Fruit fly (Drosophila melanogaster) whole organism, embryonic: ENCODE data around the gene CG4459.
A peak's percentile ranks its signal among the peaks of the same experiment; 100 is the strongest.

ENCODE experiments used
- Abd-B ChIP-seq: fragments of 200-800 bp; sonication (Bioruptor generic); optimal IDR thresholded peaks from 2 replicates; lab custom pipeline; 2018; ENCODE audit warnings: missing biosample characterization, mild to moderate bottlenecking, missing genetic modification characterization, moderate library complexity
- Antp ChIP-seq: fragments of 200-800 bp; sonication (Bioruptor generic); optimal IDR thresholded peaks from 3 replicates; lab custom pipeline; 2016; ENCODE audit warnings: missing biosample characterization, missing genetic modification characterization
- Atf3 ChIP-seq: fragments of 200-800 bp; sonication (Bioruptor generic); optimal IDR thresholded peaks from 3 replicates; lab custom pipeline; 2016; ENCODE audit warnings: missing biosample characterization, missing genetic modification characterization
- BEAF-32 ChIP-seq: fragments of 200-800 bp; sonication (Bioruptor generic); optimal IDR thresholded peaks from 3 replicates; lab custom pipeline; 2017; ENCODE audit warnings: missing biosample characterization, missing genetic modification characterization, mild to moderate bottlenecking, moderate library complexity, missing genetic modification reagents
- CG10431 ChIP-seq: fragments of 200-800 bp; sonication (Bioruptor generic); optimal IDR thresholded peaks from 3 replicates; lab custom pipeline; 2018; ENCODE audit warnings: missing biosample characterization, mild to moderate bottlenecking, missing genetic modification characterization
- CG10462 ChIP-seq: fragments of 200-800 bp; sonication (Bioruptor generic); optimal IDR thresholded peaks from 2 replicates; lab custom pipeline; 2016; ENCODE audit warnings: missing biosample characterization, missing genetic modification characterization
- CG11456 ChIP-seq: fragments of 200-800 bp; sonication (Bioruptor generic); IDR thresholded peaks from 3 replicates; pipeline ENCODE4 v1.3.6; 2022; ENCODE audit warnings: missing biosample characterization, missing genetic modification characterization
- CG14050 ChIP-seq: fragments of 200-800 bp; sonication (Bioruptor generic); IDR thresholded peaks from 3 replicates; pipeline ENCODE4 v1.3.6; 2022; ENCODE audit warnings: missing biosample characterization, missing genetic modification characterization
- CG15479 ChIP-seq: fragments of 200-800 bp; sonication (Bioruptor generic); optimal IDR thresholded peaks from 3 replicates; lab custom pipeline; 2019; ENCODE audit warnings: missing biosample characterization, mild to moderate bottlenecking, missing genetic modification characterization, moderate library complexity
- CG15696 ChIP-seq: fragments of 200-800 bp; sonication (Bioruptor generic); optimal IDR thresholded peaks from 2 replicates; lab custom pipeline; 2019; ENCODE audit warnings: missing biosample characterization, mild to moderate bottlenecking, missing genetic modification characterization, moderate library complexity
- CG1602 ChIP-seq: fragments of 200-800 bp; sonication (Bioruptor generic); optimal IDR thresholded peaks from 3 replicates; lab custom pipeline; 2016; ENCODE audit warnings: missing biosample characterization, missing genetic modification characterization
- CG17385 ChIP-seq: fragments of 200-800 bp; sonication (Bioruptor generic); optimal IDR thresholded peaks from 3 replicates; lab custom pipeline; 2018; ENCODE audit warnings: missing biosample characterization, mild to moderate bottlenecking, missing genetic modification characterization
- CG17612 ChIP-seq: fragments of 200-800 bp; sonication (Bioruptor generic); IDR thresholded peaks from 2 replicates; pipeline ENCODE4 v1.3.6; 2022; ENCODE audit warnings: missing biosample characterization, missing genetic modification characterization
- CG3065 ChIP-seq: fragments of 200-800 bp; sonication (Bioruptor generic); optimal IDR thresholded peaks from 2 replicates; lab custom pipeline; 2016; ENCODE audit warnings: missing biosample characterization, missing genetic modification characterization
- CG33213 ChIP-seq: fragments of 200-800 bp; sonication (Bioruptor generic); optimal IDR thresholded peaks from 3 replicates; lab custom pipeline; 2016; ENCODE audit warnings: missing biosample characterization, missing genetic modification characterization
- CG34224 ChIP-seq: fragments of 200-800 bp; sonication (Bioruptor generic); IDR thresholded peaks from 3 replicates; pipeline ENCODE4 v1.3.6; 2022; ENCODE audit warnings: missing biosample characterization, missing genetic modification characterization; ENCODE audit not compliant: partially characterized antibody
- CG7786 ChIP-seq: fragments of 200-800 bp; sonication (Bioruptor generic); optimal IDR thresholded peaks from 2 replicates; lab custom pipeline; 2016; ENCODE audit warnings: missing biosample characterization, missing genetic modification characterization
- Chrac-16 ChIP-seq: fragments of 200-800 bp; sonication (Bioruptor generic); optimal IDR thresholded peaks from 3 replicates; lab custom pipeline; 2016; ENCODE audit warnings: missing biosample characterization, missing genetic modification characterization
- Dbx ChIP-seq: fragments of 200-800 bp; sonication (Bioruptor generic); IDR thresholded peaks from 3 replicates; pipeline ENCODE4 v1.3.6; 2022; ENCODE audit warnings: missing biosample characterization, missing genetic modification characterization
- Dek ChIP-seq: fragments of 200-800 bp; sonication (Bioruptor generic); optimal IDR thresholded peaks from 3 replicates; lab custom pipeline; 2019; ENCODE audit warnings: missing biosample characterization, mild to moderate bottlenecking, missing genetic modification characterization, moderate library complexity
- Doc2 ChIP-seq: fragments of 200-800 bp; sonication (Bioruptor generic); IDR thresholded peaks from 2 replicates; pipeline ENCODE4 v1.3.6; 2022; ENCODE audit warnings: missing biosample characterization, missing genetic modification characterization
- Doc3 ChIP-seq: fragments of 200-800 bp; sonication (Bioruptor generic); IDR thresholded peaks from 3 replicates; pipeline ENCODE4 v1.3.6; 2022; ENCODE audit warnings: missing biosample characterization, missing genetic modification characterization; ENCODE audit not compliant: partially characterized antibody
- Dp ChIP-seq: fragments of 200-800 bp; sonication (Bioruptor generic); optimal IDR thresholded peaks from 2 replicates; lab custom pipeline; 2018; ENCODE audit warnings: missing biosample characterization, mild to moderate bottlenecking, missing genetic modification characterization, moderate library complexity
- HHEX ChIP-seq: fragments of 200-800 bp; sonication (Bioruptor generic); optimal IDR thresholded peaks from 3 replicates; lab custom pipeline; 2017; ENCODE audit warnings: missing biosample characterization, mild to moderate bottlenecking, missing genetic modification characterization, missing genetic modification reagents
- HLH54F ChIP-seq: fragments of 200-800 bp; sonication (Bioruptor generic); optimal IDR thresholded peaks from 3 replicates; lab custom pipeline; 2016; ENCODE audit warnings: missing biosample characterization, missing genetic modification characterization
- Hr39 ChIP-seq: fragments of >200 bp; optimal IDR thresholded peaks from 2 replicates; lab custom pipeline; 2017
- MTF-1 ChIP-seq: fragments of 200-800 bp; sonication (Bioruptor generic); optimal IDR thresholded peaks from 2 replicates; lab custom pipeline; 2018; ENCODE audit warnings: missing biosample characterization, mild to moderate bottlenecking, missing genetic modification characterization, borderline replicate concordance
- Med ChIP-seq: fragments of 200-800 bp; sonication (Bioruptor generic); peaks from one replicate; lab custom pipeline; 2016; ENCODE audit warnings: missing biosample characterization, missing genetic modification characterization, mild to moderate bottlenecking, inconsistent platforms, moderate library complexity
- Oaz ChIP-seq: fragments of 200-800 bp; sonication (Bioruptor generic); IDR thresholded peaks from 2 replicates; pipeline ENCODE4 v1.3.6; 2022; ENCODE audit warnings: missing biosample characterization, missing genetic modification characterization
- Side ChIP-seq: fragments of 200-800 bp; sonication (Bioruptor generic); optimal IDR thresholded peaks from 2 replicates; lab custom pipeline; 2016; ENCODE audit warnings: missing biosample characterization, missing genetic modification characterization
- Sry-β ChIP-seq: fragments of 200-800 bp; sonication (Bioruptor generic); optimal IDR thresholded peaks from 2 replicates; lab custom pipeline; 2018; ENCODE audit warnings: missing biosample characterization, mild to moderate bottlenecking, missing genetic modification characterization, moderate library complexity
- Xbp1 ChIP-seq: fragments of 200-800 bp; sonication (Bioruptor generic); optimal IDR thresholded peaks from 3 replicates; lab custom pipeline; 2016; ENCODE audit warnings: missing biosample characterization, mild to moderate bottlenecking, missing genetic modification characterization
- Xrp1 ChIP-seq: fragments of 200-800 bp; sonication (Bioruptor generic); IDR thresholded peaks from 2 replicates; pipeline ENCODE4 v1.3.6; 2022; ENCODE audit warnings: missing biosample characterization, missing genetic modification characterization
- ap ChIP-seq: fragments of 200-800 bp; sonication (Bioruptor generic); IDR thresholded peaks from 2 replicates; pipeline ENCODE4 v1.3.6; 2022; ENCODE audit warnings: missing biosample characterization, missing genetic modification characterization
- bbx ChIP-seq: fragments of 200-800 bp; sonication (Bioruptor generic); IDR thresholded peaks from 2 replicates; pipeline ENCODE4 v1.3.6; 2022; ENCODE audit warnings: missing biosample characterization, missing genetic modification characterization; ENCODE audit not compliant: partially characterized antibody
- chinmo ChIP-seq: fragments of 200-800 bp; sonication (Bioruptor generic); IDR thresholded peaks from 4 replicates; pipeline ENCODE4 v1.3.6; 2022; ENCODE audit warnings: missing biosample characterization, missing genetic modification characterization; ENCODE audit not compliant: partially characterized antibody
- chn ChIP-seq: fragments of 200-800 bp; sonication (Bioruptor generic); optimal IDR thresholded peaks from 2 replicates; lab custom pipeline; 2016; ENCODE audit warnings: missing biosample characterization, missing genetic modification characterization
- fd64A ChIP-seq: fragments of 200-800 bp; sonication (Bioruptor generic); optimal IDR thresholded peaks from 3 replicates; lab custom pipeline; 2018; ENCODE audit warnings: missing biosample characterization, mild to moderate bottlenecking, missing genetic modification characterization
- gt ChIP-seq: fragments of 200-800 bp; sonication (Bioruptor generic); IDR thresholded peaks from 2 replicates; pipeline ENCODE4 v1.3.6; 2022; ENCODE audit warnings: missing biosample characterization, missing genetic modification characterization
- ind ChIP-seq: fragments of 200-800 bp; sonication (Bioruptor generic); optimal IDR thresholded peaks from 3 replicates; lab custom pipeline; 2016; ENCODE audit warnings: missing biosample characterization, missing genetic modification characterization
- mirr ChIP-seq: fragments of 200-800 bp; sonication (Bioruptor generic); optimal IDR thresholded peaks from 3 replicates; lab custom pipeline; 2018; ENCODE audit warnings: missing biosample characterization, mild to moderate bottlenecking, missing genetic modification characterization
- oc ChIP-seq: fragments of 200-800 bp; sonication (Bioruptor generic); optimal IDR thresholded peaks from 2 replicates; lab custom pipeline; 2018; ENCODE audit warnings: missing biosample characterization, mild to moderate bottlenecking, missing genetic modification characterization, moderate library complexity
- pan ChIP-seq, 4 experiments: fragments of >200 bp in 3 of 4; fragments of 200-800 bp in 1 of 4; sonication (Bioruptor generic) in 1 of 4; optimal IDR thresholded peaks in 3 of 4; IDR thresholded peaks in 1 of 4; 2 replicates each; pipeline versions ENCODE4 v1.3.6 to Lab custom; 2017 to 2022; ENCODE audit warnings: missing biosample characterization in 2 of 4, missing genetic modification characterization in 2 of 4, mixed read lengths in 1 of 4
- pho ChIP-seq: fragments of 200-800 bp; sonication (Bioruptor generic); optimal IDR thresholded peaks from 2 replicates; lab custom pipeline; 2016; ENCODE audit warnings: missing biosample characterization, missing genetic modification characterization
- row ChIP-seq: fragments of 200-800 bp; sonication (Bioruptor generic); IDR thresholded peaks from 3 replicates; pipeline ENCODE4 v1.3.6; 2022; ENCODE audit warnings: missing biosample characterization, missing genetic modification characterization
- seq ChIP-seq: fragments of 200-800 bp; sonication (Bioruptor generic); IDR thresholded peaks from 2 replicates; pipeline ENCODE4 v1.3.6; 2022; ENCODE audit warnings: missing biosample characterization, missing genetic modification characterization
- stwl ChIP-seq: fragments of 200-800 bp; sonication (Bioruptor generic); optimal IDR thresholded peaks from 3 replicates; lab custom pipeline; 2018; ENCODE audit warnings: missing biosample characterization, mild to moderate bottlenecking, missing genetic modification characterization, moderate library complexity
- vnd ChIP-seq: fragments of 200-800 bp; sonication (Bioruptor generic); IDR thresholded peaks from 3 replicates; pipeline ENCODE4 v1.3.6; 2022; ENCODE audit warnings: missing biosample characterization, missing genetic modification characterization; ENCODE audit not compliant: partially characterized antibody
- yki ChIP-seq: fragments of >200 bp; optimal IDR thresholded peaks from 3 replicates; lab custom pipeline; 2018
- zen ChIP-seq: fragments of 200-800 bp; sonication (Bioruptor generic); optimal IDR thresholded peaks from 3 replicates; lab custom pipeline; 2018; ENCODE audit warnings: missing biosample characterization, mild to moderate bottlenecking, missing genetic modification characterization, moderate library complexity

CG4459 gene

dm6 chr3R:19892046-19892445, 36.4 kb downstream of the CG4459 start (continued):
- TF ChIP-seq stwl (tag; lab: Kevin White, UChicago), result no peak
- peak; percentile 32 for TF ChIP-seq Dek (tag; lab: Kevin White, UChicago)
- TF ChIP-seq Doc3 (GFP tag; lab: Robert Waterston, UW), result no peak
- peak; percentile 97 for TF ChIP-seq Med (GFP tag; lab: Kevin White, UChicago)
- 0 out of 3 replicates have a peak, but pooled peaks have one; percentile 40 for TF ChIP-seq vnd (GFP tag; lab: Robert Waterston, UW)
- TF ChIP-seq Dp (GFP tag; lab: Kevin White, UChicago), result no peak
- TF ChIP-seq CG17612 (GFP tag; lab: Robert Waterston, UW), result 0 out of 2 replicates have a peak, but pooled peaks have one; percentile 51
- peak; percentile 66; the same call in 1 of the 3 replicates for TF ChIP-seq Dbx (GFP tag; lab: Robert Waterston, UW)
- peak; percentile 58 for TF ChIP-seq CG15696 (tag; lab: Kevin White, UChicago)
- TF ChIP-seq Xrp1 (GFP tag; lab: Robert Waterston, UW), result peak; percentile 80; the same call in 1 of the 2 replicates
- TF ChIP-seq row, result peak; percentile 92
- TF ChIP-seq CG1602, result peak; percentile 45
- peak; percentile 68 for TF ChIP-seq CG7786
- TF ChIP-seq chinmo (GFP tag; lab: Robert Waterston, UW), result no peak
- peak; percentile 47 for TF ChIP-seq fd64A (GFP tag; lab: Kevin White, UChicago)
- TF ChIP-seq oc, result no peak
- TF ChIP-seq Abd-B (GFP tag; lab: Kevin White, UChicago), result no peak
- 0 out of 2 replicates have a peak, but pooled peaks have one; percentile 20 for TF ChIP-seq Oaz (GFP tag; lab: Robert Waterston, UW)
- TF ChIP-seq zen, result no peak
- TF ChIP-seq MTF-1, result peak; percentile 51
- peak; percentile 49 for TF ChIP-seq mirr
- peak; percentile 44; the same call in 1 of the 2 replicates for TF ChIP-seq bbx
- peak; percentile 38 for TF ChIP-seq chn
- peak; percentile 42 for TF ChIP-seq Chrac-16 (GFP tag; lab: Kevin White, UChicago)
- no peak for TF ChIP-seq yki
- peak; percentile 82 for TF ChIP-seq CG11456 (GFP tag; lab: Robert Waterston, UW)
- TF ChIP-seq CG15479 (GFP tag; lab: Kevin White, UChicago), result no peak
- no peak for TF ChIP-seq Doc2
- TF ChIP-seq seq (GFP tag; lab: Robert Waterston, UW), result peak; percentile 71
- peak; percentile 26; the same call in 1 of the 2 replicates for TF ChIP-seq gt
- peak; percentile 14 for TF ChIP-seq pho (GFP tag; lab: Kevin White, UChicago)
- TF ChIP-seq Antp (GFP tag; lab: Kevin White, UChicago), result peak; percentile 85
- no peak for TF ChIP-seq Hr39
- TF ChIP-seq HLH54F (GFP tag; lab: Kevin White, UChicago), result peak; percentile 55
- TF ChIP-seq pan (optimal IDR thresholded peaks at IDR 0.05; lab: Kevin White, UChicago), result no peak
- peak in 1 of 2 experiments; percentile 84 for TF ChIP-seq pan (GFP tag; optimal IDR thresholded peaks at IDR 0.05 in 1 of 2, IDR thresholded peaks at IDR 0.05 in 1 of 2)
- TF ChIP-seq CG14050, result peak; percentile 38; the same call in 1 of the 3 replicates
- peak; percentile 80 for TF ChIP-seq ind
- TF ChIP-seq Sry-β (GFP tag; lab: Kevin White, UChicago), result peak; percentile 8
- TF ChIP-seq Side (GFP tag; lab: Kevin White, UChicago), result peak; percentile 76
- TF ChIP-seq CG3065, result no peak
- no peak for TF ChIP-seq BEAF-32 (GFP tag; lab: Kevin White, UChicago)
- TF ChIP-seq CG34224, result no peak
- peak; percentile 58 for TF ChIP-seq CG33213 (GFP tag; lab: Kevin White, UChicago)
- peak; percentile 63 for TF ChIP-seq CG17385 (GFP tag; lab: Kevin White, UChicago)
- peak; percentile 32 for TF ChIP-seq Atf3 (GFP tag; lab: Kevin White, UChicago)
- peak; percentile 57 for TF ChIP-seq ap (GFP tag; lab: Robert Waterston, UW)
- peak; percentile 69 for TF ChIP-seq Xbp1 (GFP tag; lab: Kevin White, UChicago)
- TF ChIP-seq CG10431 (GFP tag; lab: Kevin White, UChicago), result no peak
- TF ChIP-seq HHEX (GFP tag; lab: Kevin White, UChicago), result peak; percentile 77
- no peak for TF ChIP-seq CG10462 (GFP tag; lab: Kevin White, UChicago)
